Fruit fly (Drosophila melanogaster) whole organism, pupa: ENCODE results near the gene CG10984.

Source experiments
- CG10348 ChIP-seq: fragments of 200-800 bp; sonication (Bioruptor generic); IDR thresholded peaks from 2 replicates; pipeline ENCODE4 v1.3.6; 2022; ENCODE audit warnings: missing biosample characterization, missing genetic modification characterization
- CG12605 ChIP-seq: fragments of 200-800 bp; sonication (Bioruptor generic); IDR thresholded peaks from 2 replicates; pipeline ENCODE4 v1.3.6; 2022; ENCODE audit warnings: missing biosample characterization, missing genetic modification characterization
- CG13204 ChIP-seq: fragments of 200-800 bp; sonication (Bioruptor generic); optimal IDR thresholded peaks from 2 replicates; lab custom pipeline; 2018; ENCODE audit warnings: missing biosample characterization, mild to moderate bottlenecking, missing genetic modification characterization, moderate library complexity
- CG14655 ChIP-seq: fragments of 200-800 bp; sonication (Bioruptor generic); optimal IDR thresholded peaks from 3 replicates; lab custom pipeline; 2017; ENCODE audit warnings: mild to moderate bottlenecking, missing biosample characterization, missing genetic modification reagents, missing genetic modification characterization
- CG15710 ChIP-seq: fragments of 200-800 bp; sonication (Bioruptor generic); optimal IDR thresholded peaks from 2 replicates; lab custom pipeline; 2018; ENCODE audit warnings: missing biosample characterization, mild to moderate bottlenecking, missing genetic modification characterization, moderate library complexity
- CG17806 ChIP-seq: fragments of 200-800 bp; sonication (Bioruptor generic); optimal IDR thresholded peaks from 2 replicates; lab custom pipeline; 2018; ENCODE audit warnings: missing biosample characterization, mild to moderate bottlenecking, missing genetic modification characterization, moderate library complexity
- CG32121 ChIP-seq: fragments of 200-800 bp; sonication (Bioruptor generic); IDR thresholded peaks from 2 replicates; pipeline ENCODE4 v1.3.6; 2022; ENCODE audit warnings: missing biosample characterization, missing genetic modification characterization
- CG34367 ChIP-seq: fragments of 200-800 bp; sonication (Bioruptor generic); optimal IDR thresholded peaks from 2 replicates; lab custom pipeline; 2018; ENCODE audit warnings: missing biosample characterization, mild to moderate bottlenecking, missing genetic modification characterization
- CG4496 ChIP-seq: fragments of 200-800 bp; sonication (Bioruptor generic); IDR thresholded peaks from 3 replicates; pipeline ENCODE4 v1.3.6; 2022; ENCODE audit warnings: missing biosample characterization, missing genetic modification characterization
- CG8159 ChIP-seq: fragments of 200-800 bp; sonication (Bioruptor generic); optimal IDR thresholded peaks from 3 replicates; lab custom pipeline; 2018; ENCODE audit warnings: missing biosample characterization, mild to moderate bottlenecking, missing genetic modification characterization, moderate library complexity
- CG8301 ChIP-seq: fragments of 200-800 bp; sonication (Bioruptor generic); optimal IDR thresholded peaks from 2 replicates; lab custom pipeline; 2018; ENCODE audit warnings: missing biosample characterization, mild to moderate bottlenecking, missing genetic modification characterization
- CG9948 ChIP-seq: fragments of 200-800 bp; sonication (Bioruptor generic); optimal IDR thresholded peaks from 2 replicates; lab custom pipeline; 2018; ENCODE audit warnings: missing biosample characterization, mild to moderate bottlenecking, missing genetic modification characterization, moderate library complexity
- D1 ChIP-seq: fragments of 200-800 bp; sonication (Bioruptor generic); optimal IDR thresholded peaks from 2 replicates; lab custom pipeline; 2018; ENCODE audit warnings: missing biosample characterization, mild to moderate bottlenecking, missing genetic modification characterization, moderate library complexity
- EcR ChIP-seq: fragments of 200-800 bp; sonication (Bioruptor generic); optimal IDR thresholded peaks from 3 replicates; lab custom pipeline; 2019; ENCODE audit warnings: missing biosample characterization, missing genetic modification characterization, mild to moderate bottlenecking, moderate library complexity, missing genetic modification reagents
- Ets98B ChIP-seq: fragments of 200-800 bp; sonication (Bioruptor generic); IDR thresholded peaks from 2 replicates; pipeline ENCODE4 v1.3.6; 2022; ENCODE audit warnings: missing biosample characterization, missing genetic modification characterization
- Pif1A ChIP-seq: fragments of 200-800 bp; sonication (Bioruptor generic); optimal IDR thresholded peaks from 3 replicates; lab custom pipeline; 2016; ENCODE audit warnings: missing biosample characterization, missing genetic modification characterization
- Pif1B ChIP-seq: fragments of 200-800 bp; sonication (Bioruptor generic); optimal IDR thresholded peaks from 3 replicates; lab custom pipeline; 2016; ENCODE audit warnings: missing biosample characterization, missing genetic modification characterization
- Snoo ChIP-seq: fragments of 200-800 bp; sonication (Bioruptor generic); optimal IDR thresholded peaks from 3 replicates; lab custom pipeline; 2017; ENCODE audit warnings: missing biosample characterization, mild to moderate bottlenecking, missing genetic modification characterization, inconsistent platforms
- fd96Ca ChIP-seq: fragments of 200-800 bp; sonication (Bioruptor generic); IDR thresholded peaks from 3 replicates; pipeline ENCODE4 v1.3.6; 2022; ENCODE audit warnings: missing biosample characterization, missing genetic modification characterization
- gl ChIP-seq: fragments of 200-800 bp; sonication (Bioruptor generic); optimal IDR thresholded peaks from 2 replicates; lab custom pipeline; 2018; ENCODE audit warnings: missing biosample characterization, mild to moderate bottlenecking, missing genetic modification characterization
- rn ChIP-seq: fragments of 200-800 bp; sonication (Bioruptor generic); IDR thresholded peaks from 2 replicates; pipeline ENCODE4 v1.3.6; 2022; ENCODE audit warnings: missing biosample characterization, missing genetic modification characterization

Gene CG10984

dm6 chr3L:12734550-12735012, 15.3 kb upstream of the CG10984 start, which contains the start of the genes SmD1 and Ptp69D:
Gene SmD1, minus strand, starts transcription at chr3L:12734611.
Gene Ptp69D, plus strand, starts transcription at chr3L:12734945.
- TF ChIP-seq fd96Ca (GFP tag; lab: Robert Waterston, UW) (no peak), CG8159 (tag; lab: Kevin White, UChicago) (no peak), gl (no peak), CG4496 (GFP tag; lab: Robert Waterston, UW) (no peak), Ets98B (GFP tag; lab: Robert Waterston, UW) (no peak), CG9948 (tag; lab: Kevin White, UChicago) (no peak), Snoo (tag; lab: Kevin White, UChicago) (no peak), CG17806 (tag; lab: Kevin White, UChicago) (no peak), CG34367 (tag; lab: Kevin White, UChicago) (no peak), D1 (no peak), Pif1A (GFP tag; lab: Kevin White, UChicago) (no peak), CG15710 (tag; lab: Kevin White, UChicago) (no peak), CG13204 (no peak), CG32121 (no peak), CG10348 (GFP tag; lab: Robert Waterston, UW) (no peak)

- TF ChIP-seq Pif1B (no peak), D1 (no peak), CG13204 (no peak), Snoo (tag; lab: Kevin White, UChicago) (no peak), CG10348 (GFP tag; lab: Robert Waterston, UW) (no peak), CG17806 (tag; lab: Kevin White, UChicago) (no peak), CG14655 (GFP tag; lab: Kevin White, UChicago) (no peak), CG9948 (tag; lab: Kevin White, UChicago) (no peak), CG15710 (tag; lab: Kevin White, UChicago) (no peak), CG34367 (tag; lab: Kevin White, UChicago) (no peak), gl (no peak), rn (no peak), CG4496 (GFP tag; lab: Robert Waterston, UW) (no peak), CG8159 (tag; lab: Kevin White, UChicago) (no peak)
- TF ChIP-seq, all 21 proteins: peak for 0
Measured at dm6 chr3L:12735707-12736106, 14.2 kb upstream of the CG10984 start.

dm6 chr3L:12741608-12742007, 8.3 kb upstream of the CG10984 start, which contains the start of gene CG32112:
Gene CG32112, plus strand, starts transcription at chr3L:12741718.
- TF ChIP-seq CG12605 (GFP tag; lab: Robert Waterston, UW) = no peak
- peak; percentile 38 for TF ChIP-seq D1
- TF ChIP-seq, all 21 proteins: peak for 1

dm6 chr3L:12745121-12745770, 4.7 kb upstream of the CG10984 start, which contains the start of gene CG32109:
Gene CG32109, plus strand, starts transcription at chr3L:12745344.
- TF ChIP-seq Pif1B (no peak), Snoo (tag; lab: Kevin White, UChicago) (peak; percentile 0), D1 (peak; percentile 25)

dm6 chr3L:12746241-12746640, 3.7 kb upstream of the CG10984 start:
- TF ChIP-seq Pif1B = no peak
- no peak for TF ChIP-seq CG9948 (tag; lab: Kevin White, UChicago)
- no peak for TF ChIP-seq CG13204
- TF ChIP-seq CG32121 = no peak
- TF ChIP-seq CG4496 (GFP tag; lab: Robert Waterston, UW) = no peak
- no peak for TF ChIP-seq CG10348 (GFP tag; lab: Robert Waterston, UW)
- no peak for TF ChIP-seq D1
- TF ChIP-seq fd96Ca (GFP tag; lab: Robert Waterston, UW) = no peak
- no peak for TF ChIP-seq CG17806 (tag; lab: Kevin White, UChicago)
- TF ChIP-seq CG14655 (GFP tag; lab: Kevin White, UChicago) = no peak
- no peak for TF ChIP-seq CG15710 (tag; lab: Kevin White, UChicago)
- no peak for TF ChIP-seq CG8159 (tag; lab: Kevin White, UChicago)
- TF ChIP-seq CG8301 (tag; lab: Kevin White, UChicago) = no peak
- no peak for TF ChIP-seq EcR (GFP tag; lab: Kevin White, UChicago)
- TF ChIP-seq CG34367 (tag; lab: Kevin White, UChicago) = no peak
- TF ChIP-seq rn = no peak
- no peak for TF ChIP-seq Snoo (tag; lab: Kevin White, UChicago)

dm6 chr3L:12748711-12749566, 980 bp upstream of the CG10984 start:
- no peak for TF ChIP-seq CG10348 (GFP tag; lab: Robert Waterston, UW)
- no peak for TF ChIP-seq rn
- TF ChIP-seq Pif1A (GFP tag; lab: Kevin White, UChicago) = no peak
- TF ChIP-seq Snoo (tag; lab: Kevin White, UChicago) = no peak
- TF ChIP-seq CG15710 (tag; lab: Kevin White, UChicago) = no peak
